Fruit fly (Drosophila melanogaster) Kc167 (cell line): ENCODE measurements around the gene RFeSP.

Experiments used
- Myc ChIP-seq: fragments of >200 bp; optimal IDR thresholded peaks from 2 replicates; lab custom pipeline; 2017; ENCODE audit warnings: missing external identifiers
- Sin3A ChIP-seq: fragments of >200 bp; optimal IDR thresholded peaks from 2 replicates; lab custom pipeline; 2018; ENCODE audit warnings: missing external identifiers
- h ChIP-seq: fragments of >200 bp; optimal IDR thresholded peaks from 3 replicates; lab custom pipeline; 2018; ENCODE audit warnings: missing external identifiers
- insv ChIP-seq: fragments of >200 bp; optimal IDR thresholded peaks from 3 replicates; lab custom pipeline; 2018; ENCODE audit warnings: missing external identifiers
- psq ChIP-seq: fragments of >200 bp; optimal IDR thresholded peaks from 2 replicates; lab custom pipeline; 2017; ENCODE audit warnings: missing external identifiers

DNA sequence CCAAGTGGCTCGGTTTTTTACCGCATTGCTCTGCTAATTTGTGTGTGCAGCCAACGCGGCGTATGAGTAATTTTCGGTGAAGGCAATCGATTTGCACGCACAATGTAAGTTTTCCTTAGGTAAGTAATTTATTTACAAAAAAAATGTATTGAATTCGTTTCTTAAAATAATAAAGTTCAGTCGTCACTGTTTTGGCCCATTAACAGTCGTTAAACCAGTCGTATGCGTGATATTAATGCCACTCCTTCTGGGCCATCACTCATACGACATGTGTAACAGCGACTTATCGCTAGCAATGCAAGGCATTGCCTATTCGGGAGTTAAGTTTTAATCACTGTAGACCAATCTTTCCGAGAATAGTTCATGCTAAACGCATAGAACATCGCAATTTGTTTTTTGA, 19.4 kb upstream of the RFeSP start:
- TF ChIP-seq h (lab: Kevin White, UChicago) (no peak), psq (lab: Kevin White, UChicago) (no peak), Myc (lab: Kevin White, UChicago) (no peak), insv (no peak), Sin3A (lab: Kevin White, UChicago) (no peak)
